Fruit fly (Drosophila melanogaster) whole organism, prepupa: Measurements from ENCODE around the gene CG15531.

Experiments used
- Blimp-1 ChIP-seq: fragments of 200-800 bp; sonication (Bioruptor generic); optimal IDR thresholded peaks from 3 replicates; lab custom pipeline; 2017; ENCODE audit warnings: missing biosample characterization, missing genetic modification characterization, mild to moderate bottlenecking, moderate library complexity, missing genetic modification reagents
- CG10631 ChIP-seq: fragments of 200-800 bp; sonication (Bioruptor generic); optimal IDR thresholded peaks from 2 replicates; lab custom pipeline; 2016; ENCODE audit warnings: missing biosample characterization, missing genetic modification characterization
- CG10669 ChIP-seq: fragments of 200-800 bp; sonication (Bioruptor generic); optimal IDR thresholded peaks from 3 replicates; lab custom pipeline; 2018; ENCODE audit warnings: missing biosample characterization, mild to moderate bottlenecking, missing genetic modification characterization, moderate library complexity
- CG11294 ChIP-seq: fragments of 200-800 bp; sonication (Bioruptor generic); IDR thresholded peaks from 2 replicates; pipeline ENCODE4 v1.3.6; 2022; ENCODE audit warnings: missing biosample characterization, missing genetic modification characterization
- CG11762 ChIP-seq: fragments of 200-800 bp; sonication (Bioruptor generic); optimal IDR thresholded peaks from 3 replicates; lab custom pipeline; 2016; ENCODE audit warnings: missing biosample characterization, missing genetic modification characterization; ENCODE audit not compliant: insufficient read depth
- CG11902 ChIP-seq: fragments of 200-800 bp; sonication (Bioruptor generic); optimal IDR thresholded peaks from 3 replicates; lab custom pipeline; 2016; ENCODE audit warnings: missing biosample characterization, missing genetic modification characterization
- CG15336 ChIP-seq: fragments of 200-800 bp; sonication (Bioruptor generic); IDR thresholded peaks from 2 replicates; pipeline ENCODE4 v1.3.6; 2022; ENCODE audit warnings: missing biosample characterization, missing genetic modification characterization
- CG1621 ChIP-seq: fragments of 200-800 bp; sonication (Bioruptor generic); optimal IDR thresholded peaks from 3 replicates; lab custom pipeline; 2018; ENCODE audit warnings: missing biosample characterization, mild to moderate bottlenecking, missing genetic modification characterization
- CG16779 ChIP-seq: fragments of 200-800 bp; sonication (Bioruptor generic); optimal IDR thresholded peaks from 3 replicates; lab custom pipeline; 2017; ENCODE audit warnings: missing biosample characterization, mild to moderate bottlenecking, missing genetic modification characterization
- CG3032 ChIP-seq: fragments of 200-800 bp; optimal IDR thresholded peaks from 2 replicates; lab custom pipeline; 2019; ENCODE audit warnings: missing biosample characterization, mild to moderate bottlenecking, missing genetic modification characterization, moderate library complexity
- CG31627 ChIP-seq: fragments of 200-800 bp; sonication (Bioruptor generic); optimal IDR thresholded peaks from 3 replicates; lab custom pipeline; 2016; ENCODE audit warnings: missing biosample characterization, missing genetic modification characterization
- CG32006 ChIP-seq: fragments of 200-800 bp; sonication (Bioruptor generic); optimal IDR thresholded peaks from 3 replicates; lab custom pipeline; 2017; ENCODE audit warnings: missing biosample characterization, mild to moderate bottlenecking, missing genetic modification characterization
- CG34406 ChIP-seq: fragments of 200-800 bp; sonication (Bioruptor generic); optimal IDR thresholded peaks from 3 replicates; lab custom pipeline; 2016; ENCODE audit warnings: missing biosample characterization, missing genetic modification characterization
- CG4318 ChIP-seq: fragments of 200-800 bp; sonication (Bioruptor generic); optimal IDR thresholded peaks from 3 replicates; lab custom pipeline; 2017; ENCODE audit warnings: missing biosample characterization, mild to moderate bottlenecking, missing genetic modification characterization
- CG6163 ChIP-seq: fragments of 200-800 bp; sonication (Bioruptor generic); IDR thresholded peaks from 3 replicates; pipeline ENCODE4 v1.3.6; 2022; ENCODE audit warnings: missing biosample characterization, missing genetic modification characterization
- CG6276 ChIP-seq: fragments of 200-800 bp; sonication (Bioruptor generic); optimal IDR thresholded peaks from 2 replicates; lab custom pipeline; 2017; ENCODE audit warnings: missing biosample characterization, mild to moderate bottlenecking, missing genetic modification characterization
- CG6792 ChIP-seq: fragments of 200-800 bp; sonication (Bioruptor generic); optimal IDR thresholded peaks from 3 replicates; lab custom pipeline; 2016; ENCODE audit warnings: missing biosample characterization, missing genetic modification characterization
- CG6808 ChIP-seq: fragments of 200-800 bp; sonication (Bioruptor generic); optimal IDR thresholded peaks from 3 replicates; lab custom pipeline; 2017; ENCODE audit warnings: missing biosample characterization, missing genetic modification characterization, mild to moderate bottlenecking, moderate library complexity, missing genetic modification reagents
- CG7368 ChIP-seq: fragments of 200-800 bp; sonication (Bioruptor generic); optimal IDR thresholded peaks from 3 replicates; lab custom pipeline; 2016; ENCODE audit warnings: missing biosample characterization, missing genetic modification characterization
- CG9139 ChIP-seq: fragments of 200-800 bp; sonication (Bioruptor generic); optimal IDR thresholded peaks from 3 replicates; lab custom pipeline; 2017; ENCODE audit warnings: missing biosample characterization, mild to moderate bottlenecking, missing genetic modification characterization
- Eip75B ChIP-seq: fragments of 200-800 bp; sonication (Bioruptor generic); optimal IDR thresholded peaks from 3 replicates; lab custom pipeline; 2016; ENCODE audit warnings: missing biosample characterization, missing genetic modification characterization
- Eip93F ChIP-seq: fragments of 200-800 bp; sonication (Bioruptor generic); optimal IDR thresholded peaks from 2 replicates; lab custom pipeline; 2016; ENCODE audit warnings: missing biosample characterization, mild to moderate bottlenecking, missing genetic modification characterization
- Ets21C ChIP-seq: fragments of 200-800 bp; sonication (Bioruptor generic); optimal IDR thresholded peaks from 3 replicates; lab custom pipeline; 2016; ENCODE audit warnings: missing biosample characterization, missing genetic modification characterization
- Ets96B ChIP-seq: fragments of 200-800 bp; optimal IDR thresholded peaks from 2 replicates; lab custom pipeline; 2019; ENCODE audit warnings: missing biosample characterization, mild to moderate bottlenecking, missing genetic modification characterization, moderate library complexity
- Gug ChIP-seq: fragments of 200-800 bp; sonication (Bioruptor generic); IDR thresholded peaks from 2 replicates; pipeline ENCODE4 v1.3.6; 2022; ENCODE audit warnings: missing biosample characterization, missing genetic modification characterization
- Hr4 ChIP-seq: fragments of 200-800 bp; sonication (Bioruptor generic); optimal IDR thresholded peaks from 3 replicates; lab custom pipeline; 2016; ENCODE audit warnings: missing biosample characterization, missing genetic modification characterization
- Lpt ChIP-seq: fragments of 200-800 bp; sonication (Bioruptor generic); optimal IDR thresholded peaks from 3 replicates; lab custom pipeline; 2016; ENCODE audit warnings: missing biosample characterization, missing genetic modification characterization
- Met ChIP-seq: fragments of 200-800 bp; sonication (Bioruptor generic); optimal IDR thresholded peaks from 3 replicates; lab custom pipeline; 2016; ENCODE audit warnings: missing biosample characterization, missing genetic modification characterization
- OdsH ChIP-seq: fragments of 200-800 bp; sonication (Bioruptor generic); optimal IDR thresholded peaks from 3 replicates; lab custom pipeline; 2016; ENCODE audit warnings: missing biosample characterization, missing genetic modification characterization
- Smox ChIP-seq: fragments of 200-800 bp; sonication (Bioruptor generic); optimal IDR thresholded peaks from 3 replicates; lab custom pipeline; 2016; ENCODE audit warnings: missing biosample characterization, missing genetic modification characterization
- Sox102F ChIP-seq: fragments of 200-800 bp; sonication (Bioruptor generic); optimal IDR thresholded peaks from 2 replicates; lab custom pipeline; 2016; ENCODE audit warnings: missing biosample characterization, mild to moderate bottlenecking, missing genetic modification characterization
- Sox14 ChIP-seq: fragments of 200-800 bp; sonication (Bioruptor generic); optimal IDR thresholded peaks from 3 replicates; lab custom pipeline; 2016; ENCODE audit warnings: missing biosample characterization, missing genetic modification characterization
- Sox15 ChIP-seq: fragments of 200-800 bp; sonication (Bioruptor generic); optimal IDR thresholded peaks from 3 replicates; lab custom pipeline; 2016; ENCODE audit warnings: missing biosample characterization, missing genetic modification characterization
- achi ChIP-seq: fragments of 200-800 bp; sonication (Bioruptor generic); optimal IDR thresholded peaks from 3 replicates; lab custom pipeline; 2016; ENCODE audit warnings: missing biosample characterization, missing genetic modification characterization
- acj6 ChIP-seq: fragments of 200-800 bp; sonication (Bioruptor generic); optimal IDR thresholded peaks from 3 replicates; lab custom pipeline; 2016; ENCODE audit warnings: missing biosample characterization, missing genetic modification characterization
- dac ChIP-seq: fragments of 200-800 bp; sonication (Bioruptor generic); optimal IDR thresholded peaks from 2 replicates; lab custom pipeline; 2017; ENCODE audit warnings: missing biosample characterization, mild to moderate bottlenecking, missing genetic modification characterization
- dsx ChIP-seq: fragments of 200-800 bp; optimal IDR thresholded peaks from 3 replicates; lab custom pipeline; 2019; ENCODE audit warnings: missing biosample characterization, mild to moderate bottlenecking, missing genetic modification characterization, moderate library complexity; ENCODE audit not compliant: poor library complexity, severe bottlenecking
- eg ChIP-seq: fragments of 200-800 bp; sonication (Bioruptor generic); IDR thresholded peaks from 3 replicates; pipeline ENCODE4 v1.3.6; 2022; ENCODE audit warnings: missing biosample characterization, missing genetic modification characterization
- esn ChIP-seq: fragments of 200-800 bp; sonication (Bioruptor generic); optimal IDR thresholded peaks from 2 replicates; lab custom pipeline; 2016; ENCODE audit warnings: missing biosample characterization, mild to moderate bottlenecking, missing genetic modification characterization, moderate library complexity
- fd59A ChIP-seq: fragments of 200-800 bp; sonication (Bioruptor generic); optimal IDR thresholded peaks from 2 replicates; lab custom pipeline; 2017; ENCODE audit warnings: missing biosample characterization, mild to moderate bottlenecking, missing genetic modification characterization, missing genetic modification reagents
- fd85E ChIP-seq: fragments of 200-800 bp; sonication (Bioruptor generic); optimal IDR thresholded peaks from 3 replicates; lab custom pipeline; 2016; ENCODE audit warnings: missing biosample characterization, missing genetic modification characterization
- fkh ChIP-seq: fragments of 200-800 bp; sonication (Bioruptor generic); optimal IDR thresholded peaks from 3 replicates; lab custom pipeline; 2017; ENCODE audit warnings: missing biosample characterization, mild to moderate bottlenecking, missing genetic modification characterization, moderate library complexity
- lz ChIP-seq: fragments of 200-800 bp; sonication (Bioruptor generic); optimal IDR thresholded peaks from 3 replicates; lab custom pipeline; 2016; ENCODE audit warnings: missing biosample characterization, missing genetic modification characterization
- net ChIP-seq: fragments of 200-800 bp; sonication (Bioruptor generic); optimal IDR thresholded peaks from 3 replicates; lab custom pipeline; 2016; ENCODE audit warnings: missing biosample characterization, missing genetic modification characterization
- salr ChIP-seq, 2 experiments: fragments of 200-800 bp; sonication (Bioruptor generic); optimal IDR thresholded peaks; 3 replicates each; lab custom pipeline; 2016 to 2018; ENCODE audit warnings: missing biosample characterization in 2 of 2, missing genetic modification characterization in 2 of 2, mild to moderate bottlenecking in 1 of 2
- spab ChIP-seq: fragments of 200-800 bp; sonication (Bioruptor generic); optimal IDR thresholded peaks from 2 replicates; lab custom pipeline; 2017; ENCODE audit warnings: missing biosample characterization, mild to moderate bottlenecking, missing genetic modification characterization, missing genetic modification reagents
- ss ChIP-seq, 2 experiments: fragments of 200-800 bp; sonication (Bioruptor generic); optimal IDR thresholded peaks; 2 replicates in 1 of 2; 3 replicates in 1 of 2; lab custom pipeline; 2017 to 2018; ENCODE audit warnings: mild to moderate bottlenecking in 2 of 2, missing biosample characterization in 2 of 2, missing genetic modification characterization in 2 of 2, moderate library complexity in 1 of 2
- topi ChIP-seq: fragments of 200-800 bp; sonication (Bioruptor generic); optimal IDR thresholded peaks from 3 replicates; lab custom pipeline; 2016; ENCODE audit warnings: missing biosample characterization, missing genetic modification characterization
- vri ChIP-seq: fragments of 200-800 bp; sonication (Bioruptor generic); optimal IDR thresholded peaks from 3 replicates; lab custom pipeline; 2016; ENCODE audit warnings: missing biosample characterization, mild to moderate bottlenecking, missing genetic modification characterization

Gene CG15531

dm6 chr3R:30193826-30194225 is 2.2 kb downstream of the CG15531 start:
- no peak for TF ChIP-seq CG32006
- no peak for TF ChIP-seq dac (GFP tag; lab: Kevin White, UChicago)
- peak; percentile 44 for TF ChIP-seq fkh (GFP tag; lab: Kevin White, UChicago)
- no peak for TF ChIP-seq Sox15 (GFP tag; lab: Kevin White, UChicago)
- no peak for TF ChIP-seq esn (GFP tag; lab: Kevin White, UChicago)
- TF ChIP-seq, all 60 proteins: peak for 1

- TF ChIP-seq salr (GFP tag; optimal IDR thresholded peaks at IDR 0.05; lab: Kevin White, UChicago) (peak in 1 of 2 experiments; percentile 52), Blimp-1 (GFP tag; lab: Kevin White, UChicago) (no peak), ss (GFP tag; optimal IDR thresholded peaks at IDR 0.05; lab: Kevin White, UChicago) (peak; percentile 58 to 59), CG1621 (no peak), Met (GFP tag; lab: Kevin White, UChicago) (peak; percentile 69), CG11294 (GFP tag; lab: Robert Waterston, UW) (no peak), acj6 (GFP tag; lab: Kevin White, UChicago) (peak; percentile 71), vri (GFP tag; lab: Kevin White, UChicago) (peak; percentile 4), CG6808 (peak; percentile 15), CG10631 (peak; percentile 43), Smox (GFP tag; lab: Kevin White, UChicago) (peak; percentile 72), Ets21C (GFP tag; lab: Kevin White, UChicago) (peak; percentile 63), Eip93F (GFP tag; lab: Kevin White, UChicago) (no peak), Gug (no peak), CG3032 (tag; lab: Kevin White, UChicago) (peak; percentile 12), spab (peak; percentile 30), Hr4 (GFP tag; lab: Kevin White, UChicago) (peak; percentile 1), fkh (GFP tag; lab: Kevin White, UChicago) (no peak), Eip75B (GFP tag; lab: Kevin White, UChicago) (peak; percentile 74), lz (peak; percentile 78), CG6276 (GFP tag; lab: Kevin White, UChicago) (peak; percentile 26), dsx (GFP tag; lab: Kevin White, UChicago) (no peak), eg (GFP tag; lab: Robert Waterston, UW) (no peak), Sox14 (GFP tag; lab: Kevin White, UChicago) (peak; percentile 77), CG31627 (GFP tag; lab: Kevin White, UChicago) (peak; percentile 84), fd85E (GFP tag; lab: Kevin White, UChicago) (no peak), CG34406 (peak; percentile 71), CG11902 (GFP tag; lab: Kevin White, UChicago) (peak; percentile 72), Ets96B (no peak), CG11762 (GFP tag; lab: Kevin White, UChicago) (peak; percentile 26), CG6792 (peak; percentile 66), achi (peak; percentile 30), topi (GFP tag; lab: Kevin White, UChicago) (peak; percentile 87), CG10669 (GFP tag; lab: Kevin White, UChicago) (peak; percentile 4), Lpt (GFP tag; lab: Kevin White, UChicago) (no peak), CG4318 (GFP tag; lab: Kevin White, UChicago) (peak; percentile 36), CG9139 (GFP tag; lab: Kevin White, UChicago) (no peak), fd59A (GFP tag; lab: Kevin White, UChicago) (peak; percentile 44), Sox102F (GFP tag; lab: Kevin White, UChicago) (peak; percentile 73), Sox15 (GFP tag; lab: Kevin White, UChicago) (peak; percentile 74), net (GFP tag; lab: Kevin White, UChicago) (peak; percentile 71), CG7368 (GFP tag; lab: Kevin White, UChicago) (peak; percentile 62), CG15336 (no peak), OdsH (GFP tag; lab: Kevin White, UChicago) (peak; percentile 67), CG6163 (GFP tag; lab: Robert Waterston, UW) (0 out of 3 replicates have a peak, but pooled peaks have one; percentile 11), CG32006 (peak; percentile 76), CG16779 (tag; lab: Kevin White, UChicago) (peak; percentile 1)
These were observed 4.6 kb downstream of the CG15531 start for dm6 chr3R:30191462-30191874.
